Fruit fly (Drosophila melanogaster) whole organism, prepupa: ENCODE measurements around the gene OXA1L.
A peak's percentile ranks its signal among the peaks of the same experiment; 100 is the strongest.

Experiments
- Blimp-1 ChIP-seq: fragments of 200-800 bp; sonication (Bioruptor generic); optimal IDR thresholded peaks from 3 replicates; lab custom pipeline; 2017; ENCODE audit warnings: missing biosample characterization, missing genetic modification characterization, mild to moderate bottlenecking, moderate library complexity, missing genetic modification reagents
- CG10631 ChIP-seq: fragments of 200-800 bp; sonication (Bioruptor generic); optimal IDR thresholded peaks from 2 replicates; lab custom pipeline; 2016; ENCODE audit warnings: missing biosample characterization, missing genetic modification characterization
- CG10669 ChIP-seq: fragments of 200-800 bp; sonication (Bioruptor generic); optimal IDR thresholded peaks from 3 replicates; lab custom pipeline; 2018; ENCODE audit warnings: missing biosample characterization, mild to moderate bottlenecking, missing genetic modification characterization, moderate library complexity
- CG11762 ChIP-seq: fragments of 200-800 bp; sonication (Bioruptor generic); optimal IDR thresholded peaks from 3 replicates; lab custom pipeline; 2016; ENCODE audit warnings: missing biosample characterization, missing genetic modification characterization; ENCODE audit not compliant: insufficient read depth
- CG11902 ChIP-seq: fragments of 200-800 bp; sonication (Bioruptor generic); optimal IDR thresholded peaks from 3 replicates; lab custom pipeline; 2016; ENCODE audit warnings: missing biosample characterization, missing genetic modification characterization
- CG15336 ChIP-seq: fragments of 200-800 bp; sonication (Bioruptor generic); IDR thresholded peaks from 2 replicates; pipeline ENCODE4 v1.3.6; 2022; ENCODE audit warnings: missing biosample characterization, missing genetic modification characterization
- CG3032 ChIP-seq: fragments of 200-800 bp; optimal IDR thresholded peaks from 2 replicates; lab custom pipeline; 2019; ENCODE audit warnings: missing biosample characterization, mild to moderate bottlenecking, missing genetic modification characterization, moderate library complexity
- CG31627 ChIP-seq: fragments of 200-800 bp; sonication (Bioruptor generic); optimal IDR thresholded peaks from 3 replicates; lab custom pipeline; 2016; ENCODE audit warnings: missing biosample characterization, missing genetic modification characterization
- CG32006 ChIP-seq: fragments of 200-800 bp; sonication (Bioruptor generic); optimal IDR thresholded peaks from 3 replicates; lab custom pipeline; 2017; ENCODE audit warnings: missing biosample characterization, mild to moderate bottlenecking, missing genetic modification characterization
- CG34406 ChIP-seq: fragments of 200-800 bp; sonication (Bioruptor generic); optimal IDR thresholded peaks from 3 replicates; lab custom pipeline; 2016; ENCODE audit warnings: missing biosample characterization, missing genetic modification characterization
- CG4318 ChIP-seq: fragments of 200-800 bp; sonication (Bioruptor generic); optimal IDR thresholded peaks from 3 replicates; lab custom pipeline; 2017; ENCODE audit warnings: missing biosample characterization, mild to moderate bottlenecking, missing genetic modification characterization
- CG6163 ChIP-seq: fragments of 200-800 bp; sonication (Bioruptor generic); IDR thresholded peaks from 3 replicates; pipeline ENCODE4 v1.3.6; 2022; ENCODE audit warnings: missing biosample characterization, missing genetic modification characterization
- CG6276 ChIP-seq: fragments of 200-800 bp; sonication (Bioruptor generic); optimal IDR thresholded peaks from 2 replicates; lab custom pipeline; 2017; ENCODE audit warnings: missing biosample characterization, mild to moderate bottlenecking, missing genetic modification characterization
- CG6792 ChIP-seq: fragments of 200-800 bp; sonication (Bioruptor generic); optimal IDR thresholded peaks from 3 replicates; lab custom pipeline; 2016; ENCODE audit warnings: missing biosample characterization, missing genetic modification characterization
- CG6808 ChIP-seq: fragments of 200-800 bp; sonication (Bioruptor generic); optimal IDR thresholded peaks from 3 replicates; lab custom pipeline; 2017; ENCODE audit warnings: missing biosample characterization, missing genetic modification characterization, mild to moderate bottlenecking, moderate library complexity, missing genetic modification reagents
- CG6854 ChIP-seq: fragments of 200-800 bp; sonication (Bioruptor generic); optimal IDR thresholded peaks from 2 replicates; lab custom pipeline; 2017; ENCODE audit warnings: missing biosample characterization, mild to moderate bottlenecking, missing genetic modification characterization
- CG7368 ChIP-seq: fragments of 200-800 bp; sonication (Bioruptor generic); optimal IDR thresholded peaks from 3 replicates; lab custom pipeline; 2016; ENCODE audit warnings: missing biosample characterization, missing genetic modification characterization
- CG8119 ChIP-seq: fragments of 200-800 bp; sonication (Bioruptor generic); IDR thresholded peaks from 3 replicates; pipeline ENCODE4 v1.3.6; 2022; ENCODE audit warnings: missing biosample characterization, missing genetic modification characterization
- CG8632 ChIP-seq: fragments of 200-800 bp; sonication (Bioruptor generic); optimal IDR thresholded peaks from 3 replicates; lab custom pipeline; 2016; ENCODE audit warnings: missing biosample characterization, missing genetic modification characterization
- Eip75B ChIP-seq: fragments of 200-800 bp; sonication (Bioruptor generic); optimal IDR thresholded peaks from 3 replicates; lab custom pipeline; 2016; ENCODE audit warnings: missing biosample characterization, missing genetic modification characterization
- Eip78C ChIP-seq: fragments of 200-800 bp; sonication (Bioruptor generic); peaks from one replicate; lab custom pipeline; 2016; ENCODE audit warnings: missing biosample characterization, missing genetic modification characterization
- Ets21C ChIP-seq: fragments of 200-800 bp; sonication (Bioruptor generic); optimal IDR thresholded peaks from 3 replicates; lab custom pipeline; 2016; ENCODE audit warnings: missing biosample characterization, missing genetic modification characterization
- Gug ChIP-seq: fragments of 200-800 bp; sonication (Bioruptor generic); IDR thresholded peaks from 2 replicates; pipeline ENCODE4 v1.3.6; 2022; ENCODE audit warnings: missing biosample characterization, missing genetic modification characterization
- Hr38 ChIP-seq: sonication (Bioruptor generic); optimal IDR thresholded peaks from 2 replicates; lab custom pipeline; 2016; ENCODE audit warnings: missing biosample characterization, missing genetic modification characterization
- Met ChIP-seq: fragments of 200-800 bp; sonication (Bioruptor generic); optimal IDR thresholded peaks from 3 replicates; lab custom pipeline; 2016; ENCODE audit warnings: missing biosample characterization, missing genetic modification characterization
- Smox ChIP-seq: fragments of 200-800 bp; sonication (Bioruptor generic); optimal IDR thresholded peaks from 3 replicates; lab custom pipeline; 2016; ENCODE audit warnings: missing biosample characterization, missing genetic modification characterization
- Sox102F ChIP-seq: fragments of 200-800 bp; sonication (Bioruptor generic); optimal IDR thresholded peaks from 2 replicates; lab custom pipeline; 2016; ENCODE audit warnings: missing biosample characterization, mild to moderate bottlenecking, missing genetic modification characterization
- Sox14 ChIP-seq: fragments of 200-800 bp; sonication (Bioruptor generic); optimal IDR thresholded peaks from 3 replicates; lab custom pipeline; 2016; ENCODE audit warnings: missing biosample characterization, missing genetic modification characterization
- achi ChIP-seq: fragments of 200-800 bp; sonication (Bioruptor generic); optimal IDR thresholded peaks from 3 replicates; lab custom pipeline; 2016; ENCODE audit warnings: missing biosample characterization, missing genetic modification characterization
- acj6 ChIP-seq: fragments of 200-800 bp; sonication (Bioruptor generic); optimal IDR thresholded peaks from 3 replicates; lab custom pipeline; 2016; ENCODE audit warnings: missing biosample characterization, missing genetic modification characterization
- cyc ChIP-seq: fragments of 200-800 bp; sonication (Bioruptor generic); optimal IDR thresholded peaks from 3 replicates; lab custom pipeline; 2016; ENCODE audit warnings: missing biosample characterization, missing genetic modification characterization
- dac ChIP-seq: fragments of 200-800 bp; sonication (Bioruptor generic); optimal IDR thresholded peaks from 2 replicates; lab custom pipeline; 2017; ENCODE audit warnings: missing biosample characterization, mild to moderate bottlenecking, missing genetic modification characterization
- dsx ChIP-seq: fragments of 200-800 bp; optimal IDR thresholded peaks from 3 replicates; lab custom pipeline; 2019; ENCODE audit warnings: missing biosample characterization, mild to moderate bottlenecking, missing genetic modification characterization, moderate library complexity; ENCODE audit not compliant: poor library complexity, severe bottlenecking
- esn ChIP-seq: fragments of 200-800 bp; sonication (Bioruptor generic); optimal IDR thresholded peaks from 2 replicates; lab custom pipeline; 2016; ENCODE audit warnings: missing biosample characterization, mild to moderate bottlenecking, missing genetic modification characterization, moderate library complexity
- fd59A ChIP-seq: fragments of 200-800 bp; sonication (Bioruptor generic); optimal IDR thresholded peaks from 2 replicates; lab custom pipeline; 2017; ENCODE audit warnings: missing biosample characterization, mild to moderate bottlenecking, missing genetic modification characterization, missing genetic modification reagents
- fkh ChIP-seq: fragments of 200-800 bp; sonication (Bioruptor generic); optimal IDR thresholded peaks from 3 replicates; lab custom pipeline; 2017; ENCODE audit warnings: missing biosample characterization, mild to moderate bottlenecking, missing genetic modification characterization, moderate library complexity
- lz ChIP-seq: fragments of 200-800 bp; sonication (Bioruptor generic); optimal IDR thresholded peaks from 3 replicates; lab custom pipeline; 2016; ENCODE audit warnings: missing biosample characterization, missing genetic modification characterization
- net ChIP-seq: fragments of 200-800 bp; sonication (Bioruptor generic); optimal IDR thresholded peaks from 3 replicates; lab custom pipeline; 2016; ENCODE audit warnings: missing biosample characterization, missing genetic modification characterization
- pdm3 ChIP-seq: fragments of 200-800 bp; sonication (Bioruptor generic); optimal IDR thresholded peaks from 3 replicates; lab custom pipeline; 2016; ENCODE audit warnings: missing biosample characterization, missing genetic modification characterization
- salr ChIP-seq, 2 experiments: fragments of 200-800 bp; sonication (Bioruptor generic); optimal IDR thresholded peaks; 3 replicates each; lab custom pipeline; 2016 to 2018; ENCODE audit warnings: missing biosample characterization in 2 of 2, missing genetic modification characterization in 2 of 2, mild to moderate bottlenecking in 1 of 2
- spab ChIP-seq: fragments of 200-800 bp; sonication (Bioruptor generic); optimal IDR thresholded peaks from 2 replicates; lab custom pipeline; 2017; ENCODE audit warnings: missing biosample characterization, mild to moderate bottlenecking, missing genetic modification characterization, missing genetic modification reagents
- ss ChIP-seq, 2 experiments: fragments of 200-800 bp; sonication (Bioruptor generic); optimal IDR thresholded peaks; 2 replicates in 1 of 2; 3 replicates in 1 of 2; lab custom pipeline; 2017 to 2018; ENCODE audit warnings: mild to moderate bottlenecking in 2 of 2, missing biosample characterization in 2 of 2, missing genetic modification characterization in 2 of 2, moderate library complexity in 1 of 2
- svp ChIP-seq: fragments of 200-800 bp; sonication (Bioruptor generic); peaks from one replicate; lab custom pipeline; 2016; ENCODE audit warnings: missing biosample characterization, missing genetic modification characterization
- topi ChIP-seq: fragments of 200-800 bp; sonication (Bioruptor generic); optimal IDR thresholded peaks from 3 replicates; lab custom pipeline; 2016; ENCODE audit warnings: missing biosample characterization, missing genetic modification characterization
- vri ChIP-seq: fragments of 200-800 bp; sonication (Bioruptor generic); optimal IDR thresholded peaks from 3 replicates; lab custom pipeline; 2016; ENCODE audit warnings: missing biosample characterization, mild to moderate bottlenecking, missing genetic modification characterization

The OXA1L gene

dm6 chr3L:10860042-10860643 lies 26.1 kb downstream of the OXA1L start:
- TF ChIP-seq Eip78C: peak; percentile 23
- TF ChIP-seq fkh (GFP tag; lab: Kevin White, UChicago): peak; percentile 52
- no peak for TF ChIP-seq cyc (GFP tag; lab: Kevin White, UChicago)
- TF ChIP-seq CG6808 (GFP tag; lab: Kevin White, UChicago): no peak

DNA sequence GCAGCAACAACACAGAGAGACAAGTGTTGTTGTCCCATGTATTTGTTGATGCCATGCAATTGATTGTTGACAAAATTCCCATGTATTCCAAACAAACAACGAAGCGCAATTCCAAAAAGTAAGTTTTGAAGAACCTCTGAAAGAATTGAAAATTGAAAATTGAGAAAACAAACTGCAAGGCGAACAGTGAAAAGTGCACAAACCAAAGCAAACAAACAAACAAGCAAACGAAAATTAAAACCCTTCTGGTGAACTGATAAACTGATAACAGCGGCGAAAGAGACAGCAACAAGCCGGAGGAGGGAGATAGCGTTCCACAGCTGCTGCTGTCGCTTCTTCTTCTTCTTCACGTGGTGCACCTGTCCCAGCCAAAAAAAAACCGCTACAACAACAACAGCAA lies 27.7 kb downstream of the OXA1L start:
- TF ChIP-seq CG11902 (GFP tag; lab: Kevin White, UChicago) (no peak), CG34406 (GFP tag; lab: Kevin White, UChicago) (peak; percentile 5), CG6163 (0 out of 3 replicates have a peak, but pooled peaks have one; percentile 12), vri (GFP tag; lab: Kevin White, UChicago) (peak; percentile 9), fkh (GFP tag; lab: Kevin White, UChicago) (peak; percentile 86), esn (peak; percentile 8)

- TF ChIP-seq Sox102F (peak; percentile 61), CG3032 (tag; lab: Kevin White, UChicago) (peak; percentile 24), dsx (GFP tag; lab: Kevin White, UChicago) (peak; percentile 61), CG31627 (GFP tag; lab: Kevin White, UChicago) (no peak), CG10631 (GFP tag; lab: Kevin White, UChicago) (no peak), Blimp-1 (peak; percentile 28), CG10669 (GFP tag; lab: Kevin White, UChicago) (peak; percentile 0), CG4318 (GFP tag; lab: Kevin White, UChicago) (no peak), CG15336 (peak; percentile 66), Smox (peak; percentile 14), Sox14 (GFP tag; lab: Kevin White, UChicago) (peak; percentile 74), Ets21C (GFP tag; lab: Kevin White, UChicago) (no peak), Eip75B (peak; percentile 38), dac (no peak), CG6163 (peak; percentile 74), pdm3 (no peak), fkh (GFP tag; lab: Kevin White, UChicago) (peak; percentile 93), Gug (GFP tag; lab: Robert Waterston, UW) (peak; percentile 17; the same call in 1 of the 2 replicates), CG7368 (GFP tag; lab: Kevin White, UChicago) (no peak), esn (peak; percentile 32), salr (GFP tag; optimal IDR thresholded peaks at IDR 0.05; lab: Kevin White, UChicago) (peak in 1 of 2 experiments; percentile 31), achi (peak; percentile 25), CG8119 (GFP tag; lab: Robert Waterston, UW) (peak; percentile 32; the same call in 1 of the 3 replicates), CG8632 (GFP tag; lab: Kevin White, UChicago) (no peak), CG32006 (GFP tag; lab: Kevin White, UChicago) (no peak), CG6854 (GFP tag; lab: Kevin White, UChicago) (peak; percentile 25), Hr38 (GFP tag; lab: Kevin White, UChicago) (no peak), spab (GFP tag; lab: Kevin White, UChicago) (no peak), lz (GFP tag; lab: Kevin White, UChicago) (peak; percentile 37), topi (GFP tag; lab: Kevin White, UChicago) (peak; percentile 21), Eip78C (no peak), CG6808 (GFP tag; lab: Kevin White, UChicago) (peak; percentile 39), net (GFP tag; lab: Kevin White, UChicago) (no peak), fd59A (no peak), acj6 (GFP tag; lab: Kevin White, UChicago) (no peak), vri (GFP tag; lab: Kevin White, UChicago) (peak; percentile 37), Met (peak; percentile 66), CG6276 (peak; percentile 18), cyc (GFP tag; lab: Kevin White, UChicago) (no peak), CG11762 (GFP tag; lab: Kevin White, UChicago) (peak; percentile 21), CG6792 (GFP tag; lab: Kevin White, UChicago) (no peak), ss (GFP tag; optimal IDR thresholded peaks at IDR 0.05; lab: Kevin White, UChicago) (peak; percentile 62 to 69), svp (GFP tag; lab: Kevin White, UChicago) (no peak)
These were observed 28.7 kb downstream of the OXA1L start for dm6 chr3L:10857515-10858023.
